Worm (Caenorhabditis elegans) whole organism, midembryonic: ENCODE results near the gene F30H5.3.

Experiments used
- T22C8.4 ChIP-seq: fragments of 200-800 bp; sonication (Bioruptor generic); IDR thresholded peaks from 2 replicates; pipeline ENCODE4 v1.3.6; 2022; ENCODE audit warnings: missing genetic modification characterization, missing compliant biosample characterization
- cog-1 ChIP-seq: sonication (generic microtip); optimal IDR thresholded peaks from 2 replicates; lab custom pipeline; 2016; ENCODE audit warnings: missing genetic modification characterization, missing compliant biosample characterization
- flt-1 ChIP-seq: fragments of 200-800 bp; sonication (Bioruptor generic); IDR thresholded peaks from 2 replicates; pipeline ENCODE4 v1.3.6; 2022; ENCODE audit warnings: missing genetic modification characterization, missing compliant biosample characterization
- klf-2 ChIP-seq: fragments of 200-800 bp; sonication (Bioruptor generic); conservative IDR thresholded peaks from 2 replicates; pipeline ENCODE4 v1.3.6; 2022; ENCODE audit warnings: missing genetic modification reagents, missing genetic modification characterization, missing compliant biosample characterization
- med-1 ChIP-seq: sonication (generic microtip); optimal IDR thresholded peaks from 2 replicates; lab custom pipeline; 2017; ENCODE audit warnings: missing genetic modification characterization, mild to moderate bottlenecking, missing compliant biosample characterization, antibody characterized with exemption, missing genetic modification reagents; ENCODE audit not compliant: insufficient read depth
- ref-1 ChIP-seq: fragments of 200-800 bp; sonication (Bioruptor generic); conservative IDR thresholded peaks from 2 replicates; pipeline ENCODE4 v1.3.6; 2022; ENCODE audit warnings: missing genetic modification reagents, missing genetic modification characterization, missing compliant biosample characterization
- tab-1 ChIP-seq: fragments of 200-800 bp; sonication (Bioruptor generic); IDR thresholded peaks from 2 replicates; pipeline ENCODE4 v1.3.6; 2022; ENCODE audit warnings: missing genetic modification characterization, missing compliant biosample characterization
- ztf-23 ChIP-seq: fragments of 200-800 bp; sonication (Bioruptor generic); IDR thresholded peaks from 2 replicates; pipeline ENCODE4 v1.3.6; 2022; ENCODE audit warnings: missing genetic modification reagents, missing genetic modification characterization, missing compliant biosample characterization
- ztf-29 ChIP-seq: fragments of 200-800 bp; sonication (Bioruptor generic); IDR thresholded peaks from 2 replicates; pipeline ENCODE4 v1.3.6; 2022; ENCODE audit warnings: missing genetic modification reagents, missing genetic modification characterization, missing compliant biosample characterization

The F30H5.3 gene

ce11 chrIII:532152-532551 lies 20.1 kb upstream of the F30H5.3 start:
- TF ChIP-seq T22C8.4 (GFP tag; lab: Robert Waterston, UW) (no peak), flt-1 (GFP tag; lab: Robert Waterston, UW) (no peak), cog-1 (no peak)

ce11 chrIII:530899-531298 lies 18.9 kb upstream of the F30H5.3 start:
- TF ChIP-seq ztf-23 (GFP tag; lab: Robert Waterston, UW): no peak
- TF ChIP-seq ref-1 (GFP tag; lab: Robert Waterston, UW): no peak
- no peak for TF ChIP-seq klf-2
- no peak for TF ChIP-seq med-1 (GFP tag; lab: Kevin White, UChicago)
- no peak for TF ChIP-seq T22C8.4 (GFP tag; lab: Robert Waterston, UW)
- no peak for TF ChIP-seq cog-1
- no peak for TF ChIP-seq tab-1 (GFP tag; lab: Robert Waterston, UW)
- no peak for TF ChIP-seq flt-1 (GFP tag; lab: Robert Waterston, UW)

ce11 chrIII:526824-527223 lies 14.8 kb upstream of the F30H5.3 start, which contains the start of gene T22F7.4:
Gene T22F7.4, minus strand, starts transcription at chrIII:526924.
- TF ChIP-seq ztf-23 (GFP tag; lab: Robert Waterston, UW) (no peak), flt-1 (GFP tag; lab: Robert Waterston, UW) (no peak), ref-1 (GFP tag; lab: Robert Waterston, UW) (no peak), cog-1 (no peak), med-1 (GFP tag; lab: Kevin White, UChicago) (no peak), tab-1 (GFP tag; lab: Robert Waterston, UW) (no peak), klf-2 (no peak), T22C8.4 (GFP tag; lab: Robert Waterston, UW) (no peak)

ce11 chrIII:523944-524343 lies 11.9 kb upstream of the F30H5.3 start, which contains the start of gene T22F7.3:
Gene T22F7.3, minus strand, starts transcription at chrIII:524044.
- TF ChIP-seq ztf-29 (GFP tag; lab: Robert Waterston, UW): no peak
- no peak for TF ChIP-seq T22C8.4 (GFP tag; lab: Robert Waterston, UW)
- TF ChIP-seq ztf-23 (GFP tag; lab: Robert Waterston, UW): no peak
- no peak for TF ChIP-seq ref-1 (GFP tag; lab: Robert Waterston, UW)
- TF ChIP-seq klf-2: no peak
- no peak for TF ChIP-seq cog-1
- no peak for TF ChIP-seq tab-1 (GFP tag; lab: Robert Waterston, UW)
- TF ChIP-seq med-1 (GFP tag; lab: Kevin White, UChicago): no peak
- TF ChIP-seq flt-1 (GFP tag; lab: Robert Waterston, UW): no peak

- TF ChIP-seq ztf-29 (GFP tag; lab: Robert Waterston, UW) (no peak), T22C8.4 (GFP tag; lab: Robert Waterston, UW) (no peak), klf-2 (no peak)
Measured at ce11 chrIII:513360-513759, 1.3 kb upstream of the F30H5.3 start.

- TF ChIP-seq tab-1 (GFP tag; lab: Robert Waterston, UW): no peak
- no peak for TF ChIP-seq flt-1 (GFP tag; lab: Robert Waterston, UW)
- no peak for TF ChIP-seq T22C8.4 (GFP tag; lab: Robert Waterston, UW)
- no peak for TF ChIP-seq ztf-29 (GFP tag; lab: Robert Waterston, UW)
- TF ChIP-seq klf-2: no peak
Measured at ce11 chrIII:509045-509444, 3.0 kb downstream of the F30H5.3 start.

ce11 chrIII:502583-502982 lies 9.4 kb downstream of the F30H5.3 start:
- peak; percentile 95 for TF ChIP-seq ztf-23 (GFP tag; lab: Robert Waterston, UW)
- peak; percentile 90 for TF ChIP-seq flt-1 (GFP tag; lab: Robert Waterston, UW)
- TF ChIP-seq ref-1 (GFP tag; lab: Robert Waterston, UW): peak; percentile 73
- TF ChIP-seq T22C8.4 (GFP tag; lab: Robert Waterston, UW): peak; percentile 83
- peak; percentile 93 for TF ChIP-seq cog-1
- TF ChIP-seq tab-1 (GFP tag; lab: Robert Waterston, UW): peak; percentile 91
- peak; percentile 89 for TF ChIP-seq klf-2
- TF ChIP-seq med-1 (GFP tag; lab: Kevin White, UChicago): peak; percentile 54
- TF ChIP-seq ztf-29 (GFP tag; lab: Robert Waterston, UW): peak; percentile 65

- TF ChIP-seq ztf-23 (GFP tag; lab: Robert Waterston, UW): no peak
- TF ChIP-seq med-1 (GFP tag; lab: Kevin White, UChicago): no peak
- no peak for TF ChIP-seq klf-2
- no peak for TF ChIP-seq tab-1 (GFP tag; lab: Robert Waterston, UW)
- no peak for TF ChIP-seq ztf-29 (GFP tag; lab: Robert Waterston, UW)
- TF ChIP-seq cog-1: no peak
- no peak for TF ChIP-seq flt-1 (GFP tag; lab: Robert Waterston, UW)
- no peak for TF ChIP-seq T22C8.4 (GFP tag; lab: Robert Waterston, UW)
- TF ChIP-seq ref-1 (GFP tag; lab: Robert Waterston, UW): no peak
Measured at ce11 chrIII:491090-491597, 20.9 kb downstream of the F30H5.3 start, which contains the start of gene unc-45. Gene unc-45, plus strand, starts transcription at chrIII:491547.

ce11 chrIII:488464-488863 lies 23.6 kb downstream of the F30H5.3 start, which contains the start of gene F30H5.5:
Gene F30H5.5, plus strand, starts transcription at chrIII:488764.
- TF ChIP-seq cog-1: no peak
- TF ChIP-seq flt-1 (GFP tag; lab: Robert Waterston, UW): no peak
- TF ChIP-seq ztf-29 (GFP tag; lab: Robert Waterston, UW): no peak
- TF ChIP-seq med-1 (GFP tag; lab: Kevin White, UChicago): no peak
- no peak for TF ChIP-seq T22C8.4 (GFP tag; lab: Robert Waterston, UW)
- no peak for TF ChIP-seq ref-1 (GFP tag; lab: Robert Waterston, UW)
- TF ChIP-seq klf-2: no peak
- TF ChIP-seq tab-1 (GFP tag; lab: Robert Waterston, UW): no peak

ce11 chrIII:486077-486597 lies 25.9 kb downstream of the F30H5.3 start, which contains the start of gene nlp-32:
Gene nlp-32, minus strand, starts transcription at chrIII:486547.
- TF ChIP-seq med-1 (GFP tag; lab: Kevin White, UChicago) (no peak), flt-1 (GFP tag; lab: Robert Waterston, UW) (no peak), cog-1 (no peak), klf-2 (no peak), ztf-29 (GFP tag; lab: Robert Waterston, UW) (no peak), T22C8.4 (GFP tag; lab: Robert Waterston, UW) (no peak), ztf-23 (GFP tag; lab: Robert Waterston, UW) (no peak), tab-1 (GFP tag; lab: Robert Waterston, UW) (no peak), ref-1 (GFP tag; lab: Robert Waterston, UW) (no peak)
